Worm (Caenorhabditis elegans) whole organism, mixed stage, embryonic: ENCODE measurements around the gene C04C11.25.

Experiments used
- M03D4.4 ChIP-seq: sonication (generic microtip); optimal IDR thresholded peaks from 2 replicates; lab custom pipeline; 2017; ENCODE audit warnings: mild to moderate bottlenecking, missing genetic modification characterization, missing compliant biosample characterization
- bed-3 ChIP-seq: fragments of 200-800 bp; sonication (Bioruptor generic); optimal IDR thresholded peaks from 3 replicates; lab custom pipeline; 2018; ENCODE audit warnings: mild to moderate bottlenecking, missing genetic modification characterization, moderate library complexity, missing compliant biosample characterization
- blmp-1 ChIP-seq: fragments of 150-350 bp; optimal IDR thresholded peaks from 2 replicates; lab custom pipeline; 2014; ENCODE audit warnings: missing biosample characterization, missing genetic modification characterization
- ceh-39 ChIP-seq: fragments of 150-350 bp; optimal IDR thresholded peaks from 2 replicates; lab custom pipeline; 2014; ENCODE audit warnings: missing biosample characterization, missing genetic modification characterization
- ceh-43 ChIP-seq: fragments of 200-800 bp; sonication (Bioruptor generic); optimal IDR thresholded peaks from 2 replicates; lab custom pipeline; 2018; ENCODE audit warnings: mild to moderate bottlenecking, missing genetic modification characterization, moderate library complexity, missing compliant biosample characterization
- ceh-83 ChIP-seq: fragments of 200-800 bp; sonication (Bioruptor generic); optimal IDR thresholded peaks from 2 replicates; lab custom pipeline; 2018; ENCODE audit warnings: mild to moderate bottlenecking, missing genetic modification characterization, missing compliant biosample characterization
- ces-1 ChIP-seq: fragments of 150-350 bp; optimal IDR thresholded peaks from 2 replicates; lab custom pipeline; 2014; ENCODE audit warnings: missing biosample characterization, missing genetic modification reagents, missing genetic modification characterization
- cnd-1 ChIP-seq: fragments of 200-800 bp; sonication (Bioruptor generic); optimal IDR thresholded peaks from 2 replicates; lab custom pipeline; 2018; ENCODE audit warnings: mild to moderate bottlenecking, missing genetic modification characterization, missing compliant biosample characterization
- drap-1 ChIP-seq: fragments of 200-800 bp; sonication (Bioruptor generic); optimal IDR thresholded peaks from 3 replicates; lab custom pipeline; 2018; ENCODE audit warnings: mild to moderate bottlenecking, missing genetic modification characterization, missing compliant biosample characterization
- elt-1 ChIP-seq: sonication (generic microtip); optimal IDR thresholded peaks from 2 replicates; lab custom pipeline; 2017; ENCODE audit warnings: missing genetic modification characterization, mild to moderate bottlenecking, missing compliant biosample characterization, antibody characterized with exemption, moderate library complexity, borderline replicate concordance; ENCODE audit not compliant: insufficient read depth
- elt-3 ChIP-seq: fragments of 150-350 bp; optimal IDR thresholded peaks from 2 replicates; lab custom pipeline; 2014; ENCODE audit warnings: missing biosample characterization, missing genetic modification characterization
- flh-1 ChIP-seq: fragments of 200-800 bp; sonication (Bioruptor generic); optimal IDR thresholded peaks from 2 replicates; lab custom pipeline; 2018; ENCODE audit warnings: mild to moderate bottlenecking, missing genetic modification characterization, moderate library complexity, missing compliant biosample characterization
- ham-2 ChIP-seq: fragments of 200-800 bp; sonication (Bioruptor generic); optimal IDR thresholded peaks from 2 replicates; lab custom pipeline; 2018; ENCODE audit warnings: mild to moderate bottlenecking, missing genetic modification characterization, missing compliant biosample characterization
- hlh-1 ChIP-seq: fragments of 150-350 bp; optimal IDR thresholded peaks from 2 replicates; lab custom pipeline; 2014; ENCODE audit warnings: missing biosample characterization, missing genetic modification reagents, missing genetic modification characterization
- lin-13 ChIP-seq: fragments of 150-350 bp; optimal IDR thresholded peaks from 2 replicates; lab custom pipeline; 2014; ENCODE audit warnings: missing biosample characterization, missing genetic modification characterization
- lin-32 ChIP-seq: fragments of 200-800 bp; sonication (Bioruptor generic); optimal IDR thresholded peaks from 2 replicates; lab custom pipeline; 2018; ENCODE audit warnings: mild to moderate bottlenecking, missing genetic modification characterization, missing compliant biosample characterization
- lsy-2 ChIP-seq: fragments of 150-350 bp; optimal IDR thresholded peaks from 2 replicates; lab custom pipeline; 2014; ENCODE audit warnings: missing biosample characterization, missing genetic modification characterization
- mab-5 ChIP-seq: fragments of 150-350 bp; optimal IDR thresholded peaks from 2 replicates; lab custom pipeline; 2014; ENCODE audit warnings: missing biosample characterization, missing genetic modification characterization
- mep-1 ChIP-seq: fragments of 150-350 bp; optimal IDR thresholded peaks from 2 replicates; lab custom pipeline; 2017; ENCODE audit warnings: missing biosample characterization, missing genetic modification reagents, missing genetic modification characterization, inconsistent platforms
- mls-2 ChIP-seq: sonication (generic microtip); optimal IDR thresholded peaks from 2 replicates; lab custom pipeline; 2016; ENCODE audit warnings: mild to moderate bottlenecking, missing genetic modification characterization, moderate library complexity, missing compliant biosample characterization
- nhr-12 ChIP-seq: fragments of 150-350 bp; optimal IDR thresholded peaks from 2 replicates; lab custom pipeline; 2014; ENCODE audit warnings: missing biosample characterization, missing genetic modification characterization
- nhr-2 ChIP-seq: fragments of 150-350 bp; optimal IDR thresholded peaks from 2 replicates; lab custom pipeline; 2014; ENCODE audit warnings: missing biosample characterization, missing genetic modification characterization
- nhr-237 ChIP-seq: fragments of 150-350 bp; optimal IDR thresholded peaks from 2 replicates; lab custom pipeline; 2014; ENCODE audit warnings: missing biosample characterization, missing genetic modification characterization
- nhr-28 ChIP-seq: fragments of 150-350 bp; optimal IDR thresholded peaks from 2 replicates; lab custom pipeline; 2014; ENCODE audit warnings: missing biosample characterization, missing genetic modification characterization
- nhr-76 ChIP-seq: sonication (generic microtip); optimal IDR thresholded peaks from 2 replicates; lab custom pipeline; 2017; ENCODE audit warnings: missing biosample characterization, missing genetic modification characterization
- pha-4 ChIP-seq: fragments of 150-350 bp; optimal IDR thresholded peaks from 2 replicates; lab custom pipeline; 2018; ENCODE audit warnings: missing biosample characterization, missing genetic modification reagents, missing genetic modification characterization
- sem-2 ChIP-seq: fragments of 200-800 bp; sonication (Bioruptor generic); optimal IDR thresholded peaks from 2 replicates; lab custom pipeline; 2018; ENCODE audit warnings: mild to moderate bottlenecking, missing genetic modification characterization, missing compliant biosample characterization
- snpc-4 ChIP-seq: fragments of 150-350 bp; optimal IDR thresholded peaks from 2 replicates; lab custom pipeline; 2014; ENCODE audit warnings: missing biosample characterization, missing genetic modification characterization
- sptf-1 ChIP-seq: sonication (generic microtip); optimal IDR thresholded peaks from 2 replicates; lab custom pipeline; 2017; ENCODE audit warnings: mild to moderate bottlenecking, missing genetic modification characterization, moderate library complexity, missing compliant biosample characterization
- tbx-8 ChIP-seq: fragments of 200-800 bp; sonication (Bioruptor generic); optimal IDR thresholded peaks from 2 replicates; lab custom pipeline; 2018; ENCODE audit warnings: mild to moderate bottlenecking, missing genetic modification characterization, moderate library complexity, missing compliant biosample characterization
- unc-120 ChIP-seq: sonication (generic microtip); optimal IDR thresholded peaks from 2 replicates; lab custom pipeline; 2017; ENCODE audit warnings: missing genetic modification characterization, missing compliant biosample characterization; ENCODE audit not compliant: poor library complexity, severe bottlenecking
- unc-39 ChIP-seq: fragments of 150-350 bp; optimal IDR thresholded peaks from 2 replicates; lab custom pipeline; 2014; ENCODE audit warnings: missing biosample characterization, missing genetic modification characterization
- unc-62 ChIP-seq: fragments of 150-350 bp; optimal IDR thresholded peaks from 2 replicates; lab custom pipeline; 2014; ENCODE audit warnings: missing biosample characterization, missing genetic modification reagents, missing genetic modification characterization
- zip-8 ChIP-seq: fragments of 150-350 bp; optimal IDR thresholded peaks from 2 replicates; lab custom pipeline; 2014; ENCODE audit warnings: missing biosample characterization, missing genetic modification characterization
- ztf-11 ChIP-seq: fragments of 150-350 bp; optimal IDR thresholded peaks from 2 replicates; lab custom pipeline; 2014; ENCODE audit warnings: missing biosample characterization, missing genetic modification characterization

The C04C11.25 gene

ce11 chrX:14015366-14015765, at the start of gene C04C11.25:
C04C11.25 (minus strand) TSS chrX:14015466.
- TF ChIP-seq blmp-1 (tag; lab: Kevin White, UChicago): no peak
- TF ChIP-seq nhr-76: no peak
- TF ChIP-seq hlh-1 (tag; lab: Kevin White, UChicago): no peak
- TF ChIP-seq mep-1: no peak
- no peak for TF ChIP-seq flh-1 (GFP tag; lab: Kevin White, UChicago)
- TF ChIP-seq sem-2 (GFP tag; lab: Kevin White, UChicago): no peak
- no peak for TF ChIP-seq ceh-39 (tag; lab: Kevin White, UChicago)
- no peak for TF ChIP-seq nhr-12 (tag; lab: Kevin White, UChicago)
- TF ChIP-seq elt-1: no peak
- no peak for TF ChIP-seq lsy-2 (tag; lab: Kevin White, UChicago)
- no peak for TF ChIP-seq M03D4.4 (tag; lab: Kevin White, UChicago)

- TF ChIP-seq unc-39 (tag; lab: Kevin White, UChicago) (peak; percentile 37), elt-1 (no peak), lin-13 (tag; lab: Kevin White, UChicago) (peak; percentile 61), lsy-2 (tag; lab: Kevin White, UChicago) (peak; percentile 43), bed-3 (GFP tag; lab: Kevin White, UChicago) (peak; percentile 89), elt-3 (tag; lab: Kevin White, UChicago) (peak; percentile 56), ces-1 (peak; percentile 67), lin-32 (GFP tag; lab: Kevin White, UChicago) (peak; percentile 89), mab-5 (tag; lab: Kevin White, UChicago) (peak; percentile 34), unc-120 (tag; lab: Kevin White, UChicago) (peak; percentile 97), hlh-1 (tag; lab: Kevin White, UChicago) (peak; percentile 74), ceh-43 (peak; percentile 91), nhr-2 (tag; lab: Kevin White, UChicago) (no peak), unc-62 (GFP tag; lab: Kevin White, UChicago) (peak; percentile 92), nhr-76 (no peak), ham-2 (GFP tag; lab: Kevin White, UChicago) (peak; percentile 87), tbx-8 (GFP tag; lab: Kevin White, UChicago) (peak; percentile 95), sem-2 (GFP tag; lab: Kevin White, UChicago) (peak; percentile 89), ceh-83 (GFP tag; lab: Kevin White, UChicago) (peak; percentile 97), mep-1 (peak; percentile 82), flh-1 (GFP tag; lab: Kevin White, UChicago) (peak; percentile 80), blmp-1 (tag; lab: Kevin White, UChicago) (no peak), mls-2 (tag; lab: Kevin White, UChicago) (peak; percentile 98), cnd-1 (tag; lab: Kevin White, UChicago) (peak; percentile 94), pha-4 (tag; lab: Kevin White, UChicago) (peak; percentile 86), nhr-12 (tag; lab: Kevin White, UChicago) (no peak), nhr-28 (tag; lab: Kevin White, UChicago) (peak; percentile 64), sptf-1 (tag; lab: Kevin White, UChicago) (peak; percentile 98), ceh-39 (tag; lab: Kevin White, UChicago) (peak; percentile 61), ztf-11 (peak; percentile 58), M03D4.4 (tag; lab: Kevin White, UChicago) (peak; percentile 96), nhr-237 (tag; lab: Kevin White, UChicago) (peak; percentile 81), snpc-4 (tag; lab: Kevin White, UChicago) (no peak), drap-1 (GFP tag; lab: Kevin White, UChicago) (peak; percentile 93), zip-8 (tag; lab: Kevin White, UChicago) (peak; percentile 57)
These were observed 48.6 kb upstream of the C04C11.25 start for ce11 chrX:14063830-14064229.

- TF ChIP-seq unc-62 (GFP tag; lab: Kevin White, UChicago) (no peak), tbx-8 (GFP tag; lab: Kevin White, UChicago) (no peak)
These were observed 47.5 kb upstream of the C04C11.25 start for ce11 chrX:14062771-14063170.

- TF ChIP-seq drap-1 (GFP tag; lab: Kevin White, UChicago): no peak
- peak; percentile 14 for TF ChIP-seq hlh-1 (tag; lab: Kevin White, UChicago)
- peak; percentile 89 for TF ChIP-seq unc-62 (GFP tag; lab: Kevin White, UChicago)
These were observed 41.3 kb upstream of the C04C11.25 start for ce11 chrX:14056527-14056926.
